Fruit fly (Drosophila melanogaster): ENCODE results near the gene AP-1gamma.
A peak's percentile ranks its signal among the peaks of the same experiment; 100 is the strongest.

The AP-1gamma gene

dm6 chrX:9068822-9069221 is 39.7 kb upstream of the AP-1gamma start:
- TF ChIP-seq br (GFP tag; optimal IDR thresholded peaks at IDR 0.05) (no peak), Jra (GFP tag; optimal IDR thresholded peaks at IDR 0.05) (no peak), ey (GFP tag; optimal IDR thresholded peaks at IDR 0.05) (peak; percentile 9), Dfd (GFP tag; optimal IDR thresholded peaks at IDR 0.05) (peak; percentile 26), Dif (GFP tag; optimal IDR thresholded peaks at IDR 0.05; ENCODE audit: partially characterized antibody) (no peak)

- TF ChIP-seq dl (GFP tag; optimal IDR thresholded peaks at IDR 0.05; ENCODE audit: insufficient read depth in 1 of 2, partially characterized antibody in 2 of 2), result no peak
Observed at dm6 chrX:9071308-9071707, 37.2 kb upstream of the AP-1gamma start, which contains the start of gene CG10970. CG10970 (minus strand) TSS chrX:9071408.

- TF ChIP-seq sv (GFP tag; optimal IDR thresholded peaks at IDR 0.05) (no peak), GATAd (GFP tag; optimal IDR thresholded peaks at IDR 0.05) (no peak), CG9705 (GFP tag; optimal IDR thresholded peaks at IDR 0.05) (no peak), Rel (GFP tag; optimal IDR thresholded peaks at IDR 0.05) (no peak), Rel (tag; optimal IDR thresholded peaks at IDR 0.05) (no peak), usp (GFP tag; optimal IDR thresholded peaks at IDR 0.05) (no peak), Vsx2 (GFP tag; optimal IDR thresholded peaks at IDR 0.05; ENCODE audit: partially characterized antibody) (no peak), CG32264 (GFP tag; optimal IDR thresholded peaks at IDR 0.05) (no peak), pan (optimal IDR thresholded peaks at IDR 0.05) (no peak), CrebA (GFP tag; optimal IDR thresholded peaks at IDR 0.05; ENCODE audit: borderline replicate concordance) (no peak), dsf (GFP tag; optimal IDR thresholded peaks at IDR 0.05; ENCODE audit: borderline replicate concordance) (no peak)
Observed at dm6 chrX:9074040-9074439, 34.5 kb upstream of the AP-1gamma start.

dm6 chrX:9075641-9076324 is 32.7 kb upstream of the AP-1gamma start:
- TF ChIP-seq Vsx2 (GFP tag; optimal IDR thresholded peaks at IDR 0.05; ENCODE audit: partially characterized antibody) (no peak), woc (GFP tag; optimal IDR thresholded peaks at IDR 0.05) (peak; percentile 27), Hnf4 (GFP tag; optimal IDR thresholded peaks at IDR 0.05) (peak; percentile 11), br (GFP tag; optimal IDR thresholded peaks at IDR 0.05) (peak; percentile 35), ey (GFP tag; optimal IDR thresholded peaks at IDR 0.05) (peak; percentile 58), fru (GFP tag; optimal IDR thresholded peaks at IDR 0.05) (peak; percentile 59), Abd-B (GFP tag; optimal IDR thresholded peaks at IDR 0.05) (no peak), sage (GFP tag; optimal IDR thresholded peaks at IDR 0.05) (no peak), foxo (GFP tag; optimal IDR thresholded peaks at IDR 0.05) (peak in 1 of 2 experiments; percentile 30), Myc (optimal IDR thresholded peaks at IDR 0.05) (no peak), lola (GFP tag; optimal IDR thresholded peaks at IDR 0.05) (no peak), CG9705 (GFP tag; optimal IDR thresholded peaks at IDR 0.05) (no peak), Hr78 (GFP tag; optimal IDR thresholded peaks at IDR 0.05) (no peak), dl (GFP tag; optimal IDR thresholded peaks at IDR 0.05; ENCODE audit: insufficient read depth in 1 of 2, partially characterized antibody in 2 of 2) (no peak), Dfd (GFP tag; optimal IDR thresholded peaks at IDR 0.05) (no peak), jim (GFP tag; optimal IDR thresholded peaks at IDR 0.05) (no peak), brk (GFP tag; optimal IDR thresholded peaks at IDR 0.05) (no peak), Rel (GFP tag; optimal IDR thresholded peaks at IDR 0.05) (no peak), Rel (tag; optimal IDR thresholded peaks at IDR 0.05) (no peak), Mio (GFP tag; optimal IDR thresholded peaks at IDR 0.05) (no peak), Jra (GFP tag; optimal IDR thresholded peaks at IDR 0.05) (no peak), rgr (GFP tag; optimal IDR thresholded peaks at IDR 0.05) (peak; percentile 34), HLH106 (tag; optimal IDR thresholded peaks at IDR 0.05) (peak; percentile 29), dsf (GFP tag; optimal IDR thresholded peaks at IDR 0.05; ENCODE audit: borderline replicate concordance) (no peak), usp (GFP tag; optimal IDR thresholded peaks at IDR 0.05) (no peak), psq (GFP tag; optimal IDR thresholded peaks at IDR 0.05) (peak; percentile 6), CrebA (GFP tag; optimal IDR thresholded peaks at IDR 0.05; ENCODE audit: borderline replicate concordance) (no peak), sv (GFP tag; optimal IDR thresholded peaks at IDR 0.05) (no peak), Sp1 (GFP tag; optimal IDR thresholded peaks at IDR 0.05) (peak; percentile 35), N (GFP tag; optimal IDR thresholded peaks at IDR 0.05) (no peak), GATAd (GFP tag; optimal IDR thresholded peaks at IDR 0.05) (no peak), Dif (GFP tag; optimal IDR thresholded peaks at IDR 0.05; ENCODE audit: partially characterized antibody) (no peak), pan (optimal IDR thresholded peaks at IDR 0.05) (no peak), h (GFP tag; optimal IDR thresholded peaks at IDR 0.05) (peak; percentile 49), OdsH (GFP tag; optimal IDR thresholded peaks at IDR 0.05) (no peak), dmrt93B (GFP tag; optimal IDR thresholded peaks at IDR 0.05) (peak; percentile 25), CG32264 (GFP tag; optimal IDR thresholded peaks at IDR 0.05) (no peak), Hr83 (GFP tag; optimal IDR thresholded peaks at IDR 0.05; ENCODE audit: poor library complexity, severe bottlenecking) (no peak), tai (GFP tag; optimal IDR thresholded peaks at IDR 0.05) (no peak)

Measured in whole organism, wandering third instar larva.